Worm (Caenorhabditis elegans) whole organism, L2 larva: ENCODE measurements around the gene col-84.

Source experiments
- C34F6.9 ChIP-seq: fragments of 150-350 bp; optimal IDR thresholded peaks from 2 replicates; lab custom pipeline; 2014; ENCODE audit warnings: missing biosample characterization, missing genetic modification characterization
- Y55F3AM.14 ChIP-seq: fragments of 200-800 bp; sonication (Bioruptor generic); optimal IDR thresholded peaks from 2 replicates; lab custom pipeline; 2018; ENCODE audit warnings: mild to moderate bottlenecking, missing genetic modification characterization, missing compliant biosample characterization
- aly-2 ChIP-seq: fragments of 150-350 bp; optimal IDR thresholded peaks from 2 replicates; lab custom pipeline; 2014; ENCODE audit warnings: missing biosample characterization, missing genetic modification characterization
- ama-1 ChIP-seq: fragments of 150-350 bp; optimal IDR thresholded peaks from 2 replicates; lab custom pipeline; 2018; ENCODE audit warnings: inconsistent platforms
- blmp-1 ChIP-seq: sonication (generic microtip); optimal IDR thresholded peaks from 2 replicates; lab custom pipeline; 2017; ENCODE audit warnings: missing genetic modification characterization, mild to moderate bottlenecking, missing compliant biosample characterization, antibody characterized with exemption, moderate library complexity; ENCODE audit not compliant: insufficient read depth
- ceh-16 ChIP-seq: fragments of 150-350 bp; optimal IDR thresholded peaks from 2 replicates; lab custom pipeline; 2014; ENCODE audit warnings: missing biosample characterization, missing genetic modification characterization
- ceh-82 ChIP-seq: fragments of 150-350 bp; optimal IDR thresholded peaks from 2 replicates; lab custom pipeline; 2014; ENCODE audit warnings: missing biosample characterization, missing genetic modification characterization
- crh-2 ChIP-seq: sonication (generic microtip); optimal IDR thresholded peaks from 2 replicates; lab custom pipeline; 2017; ENCODE audit warnings: missing biosample characterization, missing genetic modification characterization
- dmd-4 ChIP-seq: sonication (generic microtip); optimal IDR thresholded peaks from 2 replicates; lab custom pipeline; 2017; ENCODE audit warnings: missing biosample characterization, missing genetic modification characterization
- elt-1 ChIP-seq: fragments of 150-350 bp; optimal IDR thresholded peaks from 2 replicates; lab custom pipeline; 2014; ENCODE audit warnings: missing biosample characterization, missing genetic modification characterization
- elt-3 ChIP-seq: sonication (generic microtip); optimal IDR thresholded peaks from 2 replicates; lab custom pipeline; 2017; ENCODE audit warnings: missing biosample characterization, missing genetic modification characterization
- fos-1 ChIP-seq: fragments of 150-350 bp; optimal IDR thresholded peaks from 2 replicates; lab custom pipeline; 2014; ENCODE audit warnings: missing biosample characterization, missing genetic modification characterization
- gmeb-1 ChIP-seq: fragments of 150-350 bp; optimal IDR thresholded peaks from 2 replicates; lab custom pipeline; 2014; ENCODE audit warnings: missing biosample characterization, missing genetic modification characterization
- lin-11 ChIP-seq: fragments of 150-350 bp; sonication (generic microtip); optimal IDR thresholded peaks from 2 replicates; lab custom pipeline; 2014; ENCODE audit warnings: missing biosample characterization, missing genetic modification characterization, inconsistent platforms, mixed read lengths
- lin-39 ChIP-seq: fragments of 150-350 bp; optimal IDR thresholded peaks from 2 replicates; lab custom pipeline; 2014; ENCODE audit warnings: missing biosample characterization, missing genetic modification reagents, missing genetic modification characterization
- nhr-10 ChIP-seq: sonication (generic microtip); optimal IDR thresholded peaks from 2 replicates; lab custom pipeline; 2017; ENCODE audit warnings: missing biosample characterization, missing genetic modification characterization
- nhr-11 ChIP-seq: fragments of 150-350 bp; optimal IDR thresholded peaks from 2 replicates; lab custom pipeline; 2014; ENCODE audit warnings: missing biosample characterization, missing genetic modification characterization
- nhr-12 ChIP-seq: fragments of 150-350 bp; optimal IDR thresholded peaks from 2 replicates; lab custom pipeline; 2014; ENCODE audit warnings: missing biosample characterization, missing genetic modification characterization
- nhr-129 ChIP-seq: fragments of 150-350 bp; optimal IDR thresholded peaks from 2 replicates; lab custom pipeline; 2014; ENCODE audit warnings: missing biosample characterization, missing genetic modification characterization
- nhr-25 ChIP-seq: fragments of 150-350 bp; sonication (generic microtip); optimal IDR thresholded peaks from 3 replicates; lab custom pipeline; 2014; ENCODE audit warnings: missing biosample characterization, missing genetic modification characterization
- nhr-77 ChIP-seq: fragments of 150-350 bp; optimal IDR thresholded peaks from 2 replicates; lab custom pipeline; 2014; ENCODE audit warnings: missing biosample characterization, missing genetic modification characterization
- peb-1 ChIP-seq: fragments of 150-350 bp; optimal IDR thresholded peaks from 2 replicates; lab custom pipeline; 2014; ENCODE audit warnings: missing biosample characterization, missing genetic modification characterization
- sem-4 ChIP-seq: fragments of 150-350 bp; optimal IDR thresholded peaks from 2 replicates; lab custom pipeline; 2014; ENCODE audit warnings: missing biosample characterization, missing genetic modification reagents, missing genetic modification characterization
- sma-3 ChIP-seq: sonication (generic microtip); optimal IDR thresholded peaks from 2 replicates; lab custom pipeline; 2016; ENCODE audit warnings: missing genetic modification reagents, missing genetic modification characterization, missing compliant biosample characterization
- snpc-4 ChIP-seq: fragments of 150-350 bp; optimal IDR thresholded peaks from 2 replicates; lab custom pipeline; 2014; ENCODE audit warnings: missing biosample characterization, missing genetic modification characterization
- unc-55 ChIP-seq: fragments of 150-350 bp; sonication (generic microtip); optimal IDR thresholded peaks from 3 replicates; lab custom pipeline; 2014; ENCODE audit warnings: missing biosample characterization, missing genetic modification reagents, missing genetic modification characterization
- unc-62 ChIP-seq: fragments of 150-350 bp; optimal IDR thresholded peaks from 2 replicates; lab custom pipeline; 2014; ENCODE audit warnings: missing biosample characterization, missing genetic modification reagents, missing genetic modification characterization
- zag-1 ChIP-seq: fragments of 150-350 bp; optimal IDR thresholded peaks from 2 replicates; lab custom pipeline; 2014; ENCODE audit warnings: missing biosample characterization, missing genetic modification characterization
- ztf-1 ChIP-seq: fragments of 200-800 bp; sonication (Bioruptor generic); conservative IDR thresholded peaks from 2 replicates; pipeline ENCODE4 v1.3.6; 2022; ENCODE audit warnings: missing genetic modification characterization, missing compliant biosample characterization
- ztf-11 ChIP-seq: sonication (generic microtip); optimal IDR thresholded peaks from 2 replicates; lab custom pipeline; 2017; ENCODE audit warnings: missing biosample characterization, missing genetic modification characterization

Gene col-84

ce11 chrII:11874674-11875198 lies 6.4 kb downstream of the col-84 start, which contains the start of the genes npp-3 and top-2 (continued):
- TF ChIP-seq nhr-11 (tag; lab: Kevin White, UChicago) (peak; percentile 80), nhr-77 (tag; lab: Kevin White, UChicago) (no peak), sem-4 (tag; lab: Kevin White, UChicago) (peak; percentile 69), nhr-10 (tag; lab: Kevin White, UChicago) (peak; percentile 45), unc-55 (GFP tag; lab: Kevin White, UChicago) (peak; percentile 97), ceh-82 (tag; lab: Kevin White, UChicago) (peak; percentile 45), crh-2 (peak; percentile 96), zag-1 (peak; percentile 78)
- TF ChIP-seq, all 48 proteins: peak for 30

- no peak for TF ChIP-seq nhr-25 (tag; lab: Kevin White, UChicago)
- no peak for TF ChIP-seq dmd-4
- TF ChIP-seq peb-1: no peak
- no peak for TF ChIP-seq elt-3
- no peak for TF ChIP-seq unc-62 (GFP tag; lab: Kevin White, UChicago)
- TF ChIP-seq sma-3 (GFP tag; lab: Kevin White, UChicago): no peak
- TF ChIP-seq snpc-4 (tag; lab: Kevin White, UChicago): no peak
Measured at ce11 chrII:11879784-11880183, 11.4 kb downstream of the col-84 start.

- peak; percentile 69 for TF ChIP-seq nhr-25 (tag; lab: Kevin White, UChicago)
- TF ChIP-seq nhr-129 (tag; lab: Kevin White, UChicago): peak; percentile 36
- TF ChIP-seq crh-2: peak; percentile 17
- TF ChIP-seq ama-1 (lab: Kevin White, UChicago): peak; percentile 64
- TF ChIP-seq ceh-16 (tag; lab: Kevin White, UChicago): peak; percentile 10
- no peak for TF ChIP-seq fos-1
- no peak for TF ChIP-seq lin-39 (tag; lab: Kevin White, UChicago)
- peak; percentile 97 for TF ChIP-seq blmp-1 (tag; lab: Kevin White, UChicago)
Measured at ce11 chrII:11880456-11881353, 12.4 kb downstream of the col-84 start.

- no peak for TF ChIP-seq nhr-12 (tag; lab: Kevin White, UChicago)
- no peak for TF ChIP-seq elt-1 (tag; lab: Kevin White, UChicago)
- no peak for TF ChIP-seq fos-1
Measured at ce11 chrII:11883648-11884047, 15.3 kb downstream of the col-84 start, which contains the start of gene ZK930.6. TSS of gene ZK930.6 (plus strand) at chrII:11883948.

ce11 chrII:11887724-11888123 lies 19.4 kb downstream of the col-84 start:
- TF ChIP-seq lin-11 (tag; lab: Kevin White, UChicago) (no peak), nhr-129 (tag; lab: Kevin White, UChicago) (no peak), sem-4 (tag; lab: Kevin White, UChicago) (no peak), Y55F3AM.14 (no peak), aly-2 (tag; lab: Kevin White, UChicago) (no peak), ztf-11 (no peak), C34F6.9 (tag; lab: Kevin White, UChicago) (no peak), gmeb-1 (no peak), ceh-16 (tag; lab: Kevin White, UChicago) (no peak), ztf-1 (GFP tag; lab: Robert Waterston, UW) (no peak)

ce11 chrII:11888150-11888549 lies 19.8 kb downstream of the col-84 start:
- TF ChIP-seq aly-2 (tag; lab: Kevin White, UChicago) (no peak), elt-1 (tag; lab: Kevin White, UChicago) (peak; percentile 48), ceh-16 (tag; lab: Kevin White, UChicago) (peak; percentile 35)
- TF ChIP-seq, all 48 proteins: peak for 2
